Worm (Caenorhabditis elegans) whole organism, mixed stage, embryonic: ENCODE results near the gene ceh-75.

Source experiments
- blmp-1 ChIP-seq: fragments of 150-350 bp; optimal IDR thresholded peaks from 2 replicates; lab custom pipeline; 2014; ENCODE audit warnings: missing biosample characterization, missing genetic modification characterization
- elt-3 ChIP-seq: fragments of 150-350 bp; optimal IDR thresholded peaks from 2 replicates; lab custom pipeline; 2014; ENCODE audit warnings: missing biosample characterization, missing genetic modification characterization
- hlh-1 ChIP-seq: fragments of 150-350 bp; optimal IDR thresholded peaks from 2 replicates; lab custom pipeline; 2014; ENCODE audit warnings: missing biosample characterization, missing genetic modification reagents, missing genetic modification characterization
- lsy-2 ChIP-seq: fragments of 150-350 bp; optimal IDR thresholded peaks from 2 replicates; lab custom pipeline; 2014; ENCODE audit warnings: missing biosample characterization, missing genetic modification characterization
- mls-2 ChIP-seq: sonication (generic microtip); optimal IDR thresholded peaks from 2 replicates; lab custom pipeline; 2016; ENCODE audit warnings: mild to moderate bottlenecking, missing genetic modification characterization, moderate library complexity, missing compliant biosample characterization
- nhr-28 ChIP-seq: fragments of 150-350 bp; optimal IDR thresholded peaks from 2 replicates; lab custom pipeline; 2014; ENCODE audit warnings: missing biosample characterization, missing genetic modification characterization
- nhr-76 ChIP-seq: sonication (generic microtip); optimal IDR thresholded peaks from 2 replicates; lab custom pipeline; 2017; ENCODE audit warnings: missing biosample characterization, missing genetic modification characterization
- sptf-1 ChIP-seq: sonication (generic microtip); optimal IDR thresholded peaks from 2 replicates; lab custom pipeline; 2017; ENCODE audit warnings: mild to moderate bottlenecking, missing genetic modification characterization, moderate library complexity, missing compliant biosample characterization
- unc-62 ChIP-seq: fragments of 150-350 bp; optimal IDR thresholded peaks from 2 replicates; lab custom pipeline; 2014; ENCODE audit warnings: missing biosample characterization, missing genetic modification reagents, missing genetic modification characterization

DNA sequence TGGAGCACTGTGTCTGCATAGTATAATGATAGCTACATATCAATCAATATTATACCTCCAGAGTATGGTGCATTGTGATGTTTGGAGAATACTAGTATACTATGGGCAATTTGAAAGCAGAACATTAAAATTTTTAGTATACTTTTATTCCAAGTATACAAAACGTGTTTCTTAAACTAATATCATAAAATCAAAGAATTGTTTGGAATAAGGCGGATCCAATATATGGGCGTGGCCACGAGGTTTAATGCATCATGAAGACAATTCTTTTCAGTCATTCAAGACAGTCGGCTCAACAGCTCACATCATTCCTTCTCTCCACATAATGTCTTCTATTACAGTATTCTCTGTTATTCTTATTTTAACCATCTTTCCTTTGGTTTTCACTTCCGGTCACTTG lies 41.3 kb upstream of the ceh-75 start, which contains the start of gene sdz-31:
- TF ChIP-seq blmp-1 = no peak
- no peak for TF ChIP-seq mls-2 (tag; lab: Kevin White, UChicago)
- TF ChIP-seq hlh-1 (tag; lab: Kevin White, UChicago) = no peak
- TF ChIP-seq nhr-28 (tag; lab: Kevin White, UChicago) = no peak
- TF ChIP-seq elt-3 = no peak
- no peak for TF ChIP-seq unc-62 (GFP tag; lab: Kevin White, UChicago)
- TF ChIP-seq sptf-1 (tag; lab: Kevin White, UChicago) = no peak
- no peak for TF ChIP-seq nhr-76
- no peak for TF ChIP-seq lsy-2 (tag; lab: Kevin White, UChicago)
